Fruit fly (Drosophila melanogaster) whole organism, embryonic: ENCODE data around the gene Ret.

Experiments used
- B-H1 ChIP-seq: fragments of 200-800 bp; sonication (Bioruptor generic); IDR thresholded peaks from 3 replicates; pipeline ENCODE4 v1.3.6; 2022; ENCODE audit warnings: missing biosample characterization, missing genetic modification characterization
- B-H2 ChIP-seq: fragments of 200-800 bp; sonication (Bioruptor generic); optimal IDR thresholded peaks from 2 replicates; lab custom pipeline; 2018; ENCODE audit warnings: missing biosample characterization, mild to moderate bottlenecking, missing genetic modification characterization
- CG10274 ChIP-seq: fragments of 200-800 bp; sonication (Bioruptor generic); optimal IDR thresholded peaks from 3 replicates; lab custom pipeline; 2017; ENCODE audit warnings: missing biosample characterization, mild to moderate bottlenecking, missing genetic modification characterization
- CG10366 ChIP-seq: fragments of 200-800 bp; sonication (Bioruptor generic); IDR thresholded peaks from 2 replicates; pipeline ENCODE4 v1.3.6; 2022; ENCODE audit warnings: missing biosample characterization, missing genetic modification characterization
- CG10431 ChIP-seq: fragments of 200-800 bp; sonication (Bioruptor generic); optimal IDR thresholded peaks from 3 replicates; lab custom pipeline; 2018; ENCODE audit warnings: missing biosample characterization, mild to moderate bottlenecking, missing genetic modification characterization
- CG11695 ChIP-seq: fragments of 200-800 bp; sonication (Bioruptor generic); IDR thresholded peaks from 3 replicates; pipeline ENCODE4 v1.3.6; 2022; ENCODE audit warnings: missing biosample characterization, missing genetic modification characterization
- CG13894 ChIP-seq: fragments of 200-800 bp; sonication (Bioruptor generic); optimal IDR thresholded peaks from 3 replicates; lab custom pipeline; 2018; ENCODE audit warnings: missing biosample characterization, mild to moderate bottlenecking, missing genetic modification characterization, moderate library complexity
- CG1603 ChIP-seq: fragments of 200-800 bp; sonication (Bioruptor generic); optimal IDR thresholded peaks from 2 replicates; lab custom pipeline; 2019; ENCODE audit warnings: missing biosample characterization, mild to moderate bottlenecking, missing genetic modification characterization, moderate library complexity
- CG1647 ChIP-seq: fragments of 200-800 bp; sonication (Bioruptor generic); optimal IDR thresholded peaks from 3 replicates; lab custom pipeline; 2016; ENCODE audit warnings: missing biosample characterization, missing genetic modification characterization
- CG16813 ChIP-seq: fragments of 200-800 bp; sonication (Bioruptor generic); IDR thresholded peaks from 3 replicates; pipeline ENCODE4 v1.3.6; 2022; ENCODE audit warnings: missing biosample characterization, missing genetic modification characterization; ENCODE audit not compliant: partially characterized antibody
- CG17912 ChIP-seq: fragments of 200-800 bp; sonication (Bioruptor generic); optimal IDR thresholded peaks from 2 replicates; lab custom pipeline; 2018; ENCODE audit warnings: missing biosample characterization, mild to moderate bottlenecking, missing genetic modification characterization
- CG3281 ChIP-seq: fragments of 200-800 bp; sonication (Bioruptor generic); optimal IDR thresholded peaks from 3 replicates; lab custom pipeline; 2017; ENCODE audit warnings: missing biosample characterization, mild to moderate bottlenecking, missing genetic modification characterization
- CG4707 ChIP-seq: fragments of 200-800 bp; sonication (Bioruptor generic); optimal IDR thresholded peaks from 2 replicates; lab custom pipeline; 2018; ENCODE audit warnings: missing biosample characterization, mild to moderate bottlenecking, missing genetic modification characterization, moderate library complexity
- CG5180 ChIP-seq: fragments of 200-800 bp; sonication (Bioruptor generic); optimal IDR thresholded peaks from 3 replicates; lab custom pipeline; 2017; ENCODE audit warnings: missing biosample characterization, missing genetic modification characterization, mild to moderate bottlenecking, moderate library complexity, missing genetic modification reagents
- CG6175 ChIP-seq: fragments of 200-800 bp; sonication (Bioruptor generic); IDR thresholded peaks from 3 replicates; pipeline ENCODE4 v1.3.6; 2022; ENCODE audit warnings: missing biosample characterization, missing genetic modification characterization
- CG7556 ChIP-seq: fragments of 200-800 bp; sonication (Bioruptor generic); optimal IDR thresholded peaks from 2 replicates; lab custom pipeline; 2017; ENCODE audit warnings: missing biosample characterization, mild to moderate bottlenecking, missing genetic modification characterization
- CG7928 ChIP-seq: fragments of 200-800 bp; sonication (Bioruptor generic); optimal IDR thresholded peaks from 2 replicates; lab custom pipeline; 2017; ENCODE audit warnings: missing biosample characterization, mild to moderate bottlenecking, missing genetic modification characterization
- CG9817 ChIP-seq: fragments of 200-800 bp; sonication (Bioruptor generic); optimal IDR thresholded peaks from 2 replicates; lab custom pipeline; 2018; ENCODE audit warnings: missing biosample characterization, mild to moderate bottlenecking, missing genetic modification characterization, moderate library complexity
- CTCF ChIP-seq: fragments of 200-800 bp; sonication (Bioruptor generic); optimal IDR thresholded peaks from 2 replicates; lab custom pipeline; 2017; ENCODE audit warnings: missing biosample characterization, mild to moderate bottlenecking, missing genetic modification characterization, moderate library complexity
- Deaf1 ChIP-seq: fragments of 200-800 bp; optimal IDR thresholded peaks from 3 replicates; lab custom pipeline; 2019; ENCODE audit warnings: missing biosample characterization, mild to moderate bottlenecking, missing genetic modification characterization, moderate library complexity
- Dek ChIP-seq: fragments of 200-800 bp; sonication (Bioruptor generic); optimal IDR thresholded peaks from 3 replicates; lab custom pipeline; 2019; ENCODE audit warnings: missing biosample characterization, mild to moderate bottlenecking, missing genetic modification characterization, moderate library complexity
- Dip3 ChIP-seq: fragments of 200-800 bp; sonication (Bioruptor generic); optimal IDR thresholded peaks from 3 replicates; lab custom pipeline; 2016; ENCODE audit warnings: missing biosample characterization, missing genetic modification characterization
- Doc2 ChIP-seq: fragments of 200-800 bp; sonication (Bioruptor generic); IDR thresholded peaks from 2 replicates; pipeline ENCODE4 v1.3.6; 2022; ENCODE audit warnings: missing biosample characterization, missing genetic modification characterization
- Gsc ChIP-seq: fragments of 200-800 bp; sonication (Bioruptor generic); IDR thresholded peaks from 2 replicates; pipeline ENCODE4 v1.3.6; 2022; ENCODE audit warnings: missing biosample characterization, missing genetic modification characterization
- H15 ChIP-seq: fragments of 200-800 bp; sonication (Bioruptor generic); IDR thresholded peaks from 3 replicates; pipeline ENCODE4 v1.3.6; 2022; ENCODE audit warnings: missing biosample characterization, missing genetic modification characterization
- HLH4C ChIP-seq: fragments of 200-800 bp; sonication (Bioruptor generic); IDR thresholded peaks from 3 replicates; pipeline ENCODE4 v1.3.6; 2022; ENCODE audit warnings: missing biosample characterization, missing genetic modification characterization; ENCODE audit not compliant: partially characterized antibody
- HLHmδ ChIP-seq: fragments of 200-800 bp; sonication (Bioruptor generic); optimal IDR thresholded peaks from 2 replicates; lab custom pipeline; 2018; ENCODE audit warnings: missing biosample characterization, mild to moderate bottlenecking, missing genetic modification characterization, moderate library complexity
- Hmx ChIP-seq: fragments of 200-800 bp; sonication (Bioruptor generic); optimal IDR thresholded peaks from 2 replicates; lab custom pipeline; 2016; ENCODE audit warnings: missing biosample characterization, missing genetic modification characterization
- Hsf ChIP-seq: fragments of 200-800 bp; sonication (Bioruptor generic); optimal IDR thresholded peaks from 3 replicates; lab custom pipeline; 2016; ENCODE audit warnings: missing biosample characterization, missing genetic modification characterization
- Lhr ChIP-seq: fragments of 200-800 bp; sonication (Bioruptor generic); optimal IDR thresholded peaks from 3 replicates; lab custom pipeline; 2017; ENCODE audit warnings: mild to moderate bottlenecking, missing biosample characterization, missing genetic modification reagents, missing genetic modification characterization
- Lim3 ChIP-seq: fragments of 200-800 bp; sonication (Bioruptor generic); IDR thresholded peaks from 2 replicates; pipeline ENCODE4 v1.3.6; 2022; ENCODE audit warnings: missing biosample characterization, missing genetic modification characterization
- MESR4 ChIP-seq: fragments of 200-800 bp; sonication (Bioruptor generic); optimal IDR thresholded peaks from 2 replicates; lab custom pipeline; 2018; ENCODE audit warnings: missing biosample characterization, mild to moderate bottlenecking, missing genetic modification characterization, moderate library complexity
- MTF-1 ChIP-seq: fragments of 200-800 bp; sonication (Bioruptor generic); optimal IDR thresholded peaks from 2 replicates; lab custom pipeline; 2018; ENCODE audit warnings: missing biosample characterization, mild to moderate bottlenecking, missing genetic modification characterization, borderline replicate concordance
- Med ChIP-seq: fragments of 200-800 bp; sonication (Bioruptor generic); peaks from one replicate; lab custom pipeline; 2016; ENCODE audit warnings: missing biosample characterization, missing genetic modification characterization, mild to moderate bottlenecking, inconsistent platforms, moderate library complexity
- Poxn ChIP-seq: fragments of 200-800 bp; sonication (Bioruptor generic); IDR thresholded peaks from 2 replicates; pipeline ENCODE4 v1.3.6; 2022; ENCODE audit warnings: missing biosample characterization, missing genetic modification characterization
- Scr ChIP-seq: fragments of 200-800 bp; sonication (Bioruptor generic); IDR thresholded peaks from 2 replicates; pipeline ENCODE4 v1.3.6; 2022; ENCODE audit warnings: missing biosample characterization, missing genetic modification characterization; ENCODE audit not compliant: partially characterized antibody
- Tbp ChIP-seq: fragments of >200 bp; optimal IDR thresholded peaks from 2 replicates; lab custom pipeline; 2018; ENCODE audit warnings: missing biosample characterization, missing genetic modification characterization
- aop ChIP-seq: fragments of 200-800 bp; sonication (Bioruptor generic); IDR thresholded peaks from 2 replicates; pipeline ENCODE4 v1.3.6; 2022; ENCODE audit warnings: missing biosample characterization, missing genetic modification characterization
- bcd ChIP-seq: fragments of 200-800 bp; sonication (Bioruptor generic); optimal IDR thresholded peaks from 2 replicates; lab custom pipeline; 2017; ENCODE audit warnings: missing biosample characterization, mild to moderate bottlenecking, missing genetic modification characterization
- dimm ChIP-seq: fragments of 200-800 bp; sonication (Bioruptor generic); IDR thresholded peaks from 2 replicates; pipeline ENCODE4 v1.3.6; 2022; ENCODE audit warnings: missing biosample characterization, missing genetic modification characterization
- disco-r ChIP-seq: fragments of 200-800 bp; sonication (Bioruptor generic); optimal IDR thresholded peaks from 2 replicates; lab custom pipeline; 2016; ENCODE audit warnings: missing biosample characterization, missing genetic modification characterization
- gt ChIP-seq: fragments of 200-800 bp; sonication (Bioruptor generic); IDR thresholded peaks from 2 replicates; pipeline ENCODE4 v1.3.6; 2022; ENCODE audit warnings: missing biosample characterization, missing genetic modification characterization
- hbn ChIP-seq: fragments of 200-800 bp; sonication (Bioruptor generic); IDR thresholded peaks from 2 replicates; pipeline ENCODE4 v1.3.6; 2022; ENCODE audit warnings: missing biosample characterization, missing genetic modification characterization; ENCODE audit not compliant: partially characterized antibody
- kni ChIP-seq: fragments of 200-800 bp; sonication (Bioruptor generic); optimal IDR thresholded peaks from 3 replicates; lab custom pipeline; 2017; ENCODE audit warnings: mild to moderate bottlenecking, missing biosample characterization, missing genetic modification reagents, missing genetic modification characterization
- odd ChIP-seq: fragments of 200-800 bp; sonication (Bioruptor generic); optimal IDR thresholded peaks from 2 replicates; lab custom pipeline; 2017; ENCODE audit warnings: missing biosample characterization, mild to moderate bottlenecking, missing genetic modification characterization
- pros ChIP-seq: fragments of 200-800 bp; sonication (Bioruptor generic); optimal IDR thresholded peaks from 3 replicates; lab custom pipeline; 2019; ENCODE audit warnings: missing biosample characterization, mild to moderate bottlenecking, missing genetic modification characterization, moderate library complexity
- ranshi ChIP-seq: fragments of 200-800 bp; sonication (Bioruptor generic); IDR thresholded peaks from 2 replicates; pipeline ENCODE4 v1.3.6; 2022; ENCODE audit warnings: missing biosample characterization, missing genetic modification characterization
- sens ChIP-seq: fragments of 200-800 bp; sonication (Bioruptor generic); peaks from one replicate; lab custom pipeline; 2016; ENCODE audit warnings: missing biosample characterization, missing genetic modification characterization
- sna ChIP-seq: fragments of 200-800 bp; sonication (Bioruptor generic); IDR thresholded peaks from 2 replicates; pipeline ENCODE4 v1.3.6; 2022; ENCODE audit warnings: missing biosample characterization, missing genetic modification characterization; ENCODE audit not compliant: partially characterized antibody
- unc-4 ChIP-seq: fragments of 200-800 bp; sonication (Bioruptor generic); IDR thresholded peaks from 2 replicates; pipeline ENCODE4 v1.3.6; 2022; ENCODE audit warnings: missing biosample characterization, missing genetic modification characterization; ENCODE audit not compliant: partially characterized antibody

Gene Ret

DNA sequence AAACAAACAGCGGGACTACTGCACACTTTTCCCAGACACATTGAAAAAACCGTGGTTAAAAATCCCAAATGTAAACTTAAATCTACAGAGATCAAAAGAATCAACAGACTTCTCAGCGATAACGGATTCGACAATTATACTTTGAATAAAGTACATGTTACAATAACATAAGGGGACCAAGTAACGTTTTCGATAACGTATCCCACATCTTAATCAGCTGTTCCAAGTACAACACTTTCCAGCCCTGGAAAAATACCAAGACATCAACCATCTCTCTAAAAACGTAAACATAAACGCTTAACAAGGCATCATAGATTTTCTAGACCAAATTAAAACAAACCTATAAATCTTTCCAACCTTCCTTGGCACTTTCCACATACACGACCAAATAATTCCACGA, 44.7 kb downstream of the Ret start (continued):
- TF ChIP-seq CG13894 (tag; lab: Kevin White, UChicago) (peak; percentile 80), Dip3 (GFP tag; lab: Kevin White, UChicago) (no peak), odd (no peak), CG16813 (GFP tag; lab: Robert Waterston, UW) (no peak), Med (GFP tag; lab: Kevin White, UChicago) (no peak), unc-4 (GFP tag; lab: Robert Waterston, UW) (peak; percentile 49), pros (GFP tag; lab: Kevin White, UChicago) (peak; percentile 61), Gsc (GFP tag; lab: Robert Waterston, UW) (no peak), Lim3 (GFP tag; lab: Robert Waterston, UW) (no peak), Tbp (no peak)

DNA sequence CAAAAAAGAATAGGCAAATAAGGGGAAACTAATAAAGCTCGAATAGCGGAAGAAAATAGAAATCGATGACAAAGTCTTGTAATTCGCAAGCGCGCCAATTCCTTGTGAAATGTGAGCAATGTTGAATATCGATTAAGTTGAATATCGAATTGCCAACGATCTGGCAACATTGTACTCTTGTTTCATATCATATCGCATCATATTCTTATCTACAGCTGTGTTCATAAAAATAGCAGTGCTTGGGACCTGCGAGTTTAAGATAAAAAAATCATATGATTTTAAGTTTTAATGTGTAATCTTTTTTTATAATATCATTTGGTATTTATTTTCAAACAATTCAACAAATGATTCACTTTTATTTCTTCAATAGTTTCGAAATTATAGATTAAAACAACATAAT, 49.5 kb downstream of the Ret start:
- TF ChIP-seq CG10366 (GFP tag; lab: Robert Waterston, UW) (peak; percentile 32), Poxn (GFP tag; lab: Robert Waterston, UW) (no peak), bcd (GFP tag; lab: Kevin White, UChicago) (no peak), Scr (GFP tag; lab: Robert Waterston, UW) (peak; percentile 67), HLH4C (GFP tag; lab: Robert Waterston, UW) (peak; percentile 76), B-H1 (GFP tag; lab: Robert Waterston, UW) (no peak; the same call in 2 of the 3 replicates), CG1603 (tag; lab: Kevin White, UChicago) (peak; percentile 63), dimm (no peak), CG4707 (GFP tag; lab: Kevin White, UChicago) (peak; percentile 28), MTF-1 (peak; percentile 12), CG17912 (GFP tag; lab: Kevin White, UChicago) (no peak), ranshi (GFP tag; lab: Robert Waterston, UW) (0 out of 2 replicates have a peak, but pooled peaks have one; percentile 30), kni (GFP tag; lab: Kevin White, UChicago) (no peak), CG6175 (GFP tag; lab: Robert Waterston, UW) (no peak), Deaf1 (tag; lab: Kevin White, UChicago) (no peak), sna (no peak; the same call in 1 of the 2 replicates), CTCF (GFP tag; lab: Kevin White, UChicago) (no peak), gt (GFP tag; lab: Robert Waterston, UW) (no peak), Lhr (GFP tag; lab: Kevin White, UChicago) (peak; percentile 70), CG11695 (GFP tag; lab: Robert Waterston, UW) (0 out of 3 replicates have a peak, but pooled peaks have one; percentile 44), Dek (tag; lab: Kevin White, UChicago) (peak; percentile 32), B-H2 (GFP tag; lab: Kevin White, UChicago) (peak; percentile 11), CG1647 (GFP tag; lab: Kevin White, UChicago) (no peak), Hmx (GFP tag; lab: Kevin White, UChicago) (no peak), HLHmδ (GFP tag; lab: Kevin White, UChicago) (no peak), H15 (GFP tag; lab: Robert Waterston, UW) (no peak), disco-r (GFP tag; lab: Kevin White, UChicago) (no peak), CG3281 (GFP tag; lab: Kevin White, UChicago) (peak; percentile 13), CG5180 (GFP tag; lab: Kevin White, UChicago) (no peak), CG9817 (tag; lab: Kevin White, UChicago) (no peak), CG7928 (GFP tag; lab: Kevin White, UChicago) (no peak), MESR4 (no peak), CG10431 (GFP tag; lab: Kevin White, UChicago) (no peak), aop (GFP tag; lab: Robert Waterston, UW) (no peak; the same call in 1 of the 2 replicates), Doc2 (no peak), CG10274 (no peak), CG7556 (GFP tag; lab: Kevin White, UChicago) (no peak), Hsf (peak; percentile 10), sens (peak; percentile 31), hbn (GFP tag; lab: Robert Waterston, UW) (peak; percentile 73)
